Fruit fly (Drosophila melanogaster) whole organism, embryonic: ENCODE results near the gene CG45544.
A peak's percentile ranks its signal among the peaks of the same experiment; 100 is the strongest.

Experiments used
- Atf6 ChIP-seq: fragments of 200-800 bp; sonication (Bioruptor generic); IDR thresholded peaks from 2 replicates; pipeline ENCODE4 v1.3.6; 2022; ENCODE audit warnings: missing biosample characterization, missing genetic modification characterization
- Awh ChIP-seq: fragments of 200-800 bp; sonication (Bioruptor generic); IDR thresholded peaks from 2 replicates; pipeline ENCODE4, ENCODE4 v1.3.6; 2022; ENCODE audit warnings: missing biosample characterization, missing genetic modification characterization
- B-H1 ChIP-seq: fragments of 200-800 bp; sonication (Bioruptor generic); IDR thresholded peaks from 3 replicates; pipeline ENCODE4 v1.3.6; 2022; ENCODE audit warnings: missing biosample characterization, missing genetic modification characterization
- CG10431 ChIP-seq: fragments of 200-800 bp; sonication (Bioruptor generic); optimal IDR thresholded peaks from 3 replicates; lab custom pipeline; 2018; ENCODE audit warnings: missing biosample characterization, mild to moderate bottlenecking, missing genetic modification characterization
- CG11696 ChIP-seq: fragments of 200-800 bp; sonication (Bioruptor generic); IDR thresholded peaks from 2 replicates; pipeline ENCODE4 v1.3.6; 2022; ENCODE audit warnings: missing biosample characterization, missing genetic modification characterization
- CG12391 ChIP-seq: fragments of 200-800 bp; sonication (Bioruptor generic); optimal IDR thresholded peaks from 3 replicates; lab custom pipeline; 2018; ENCODE audit warnings: missing biosample characterization, mild to moderate bottlenecking, missing genetic modification characterization, moderate library complexity
- CG13624 ChIP-seq: fragments of 200-800 bp; sonication (Bioruptor generic); optimal IDR thresholded peaks from 2 replicates; lab custom pipeline; 2016; ENCODE audit warnings: missing biosample characterization, missing genetic modification characterization
- CG17328 ChIP-seq: fragments of 200-800 bp; sonication (Bioruptor generic); IDR thresholded peaks from 2 replicates; pipeline ENCODE4 v1.3.6; 2022; ENCODE audit warnings: missing biosample characterization, missing genetic modification characterization
- CG17829 ChIP-seq: fragments of 200-800 bp; optimal IDR thresholded peaks from 2 replicates; lab custom pipeline; 2019; ENCODE audit warnings: missing biosample characterization, mild to moderate bottlenecking, missing genetic modification characterization, moderate library complexity
- CG2120 ChIP-seq: fragments of 200-800 bp; sonication (Bioruptor generic); optimal IDR thresholded peaks from 3 replicates; lab custom pipeline; 2016; ENCODE audit warnings: missing biosample characterization, missing genetic modification characterization
- CG2678 ChIP-seq: fragments of 200-800 bp; sonication (Bioruptor generic); optimal IDR thresholded peaks from 3 replicates; lab custom pipeline; 2019; ENCODE audit warnings: missing biosample characterization, mild to moderate bottlenecking, missing genetic modification characterization, moderate library complexity
- CG2889 ChIP-seq: fragments of 200-800 bp; sonication (Bioruptor generic); IDR thresholded peaks from 3 replicates; pipeline ENCODE4 v1.3.6; 2022; ENCODE audit warnings: missing biosample characterization, missing genetic modification characterization
- CG33213 ChIP-seq: fragments of 200-800 bp; sonication (Bioruptor generic); optimal IDR thresholded peaks from 3 replicates; lab custom pipeline; 2016; ENCODE audit warnings: missing biosample characterization, missing genetic modification characterization
- CG33557 ChIP-seq: fragments of 200-800 bp; sonication (Bioruptor generic); optimal IDR thresholded peaks from 2 replicates; lab custom pipeline; 2019; ENCODE audit warnings: missing biosample characterization, mild to moderate bottlenecking, missing genetic modification characterization, moderate library complexity
- CG3847 ChIP-seq: fragments of 200-800 bp; sonication (Bioruptor generic); IDR thresholded peaks from 2 replicates; pipeline ENCODE4 v1.3.6; 2022; ENCODE audit warnings: missing biosample characterization, missing genetic modification characterization
- CG4282 ChIP-seq: fragments of 200-800 bp; sonication (Bioruptor generic); optimal IDR thresholded peaks from 2 replicates; lab custom pipeline; 2016; ENCODE audit warnings: missing biosample characterization, missing genetic modification characterization
- CG5245 ChIP-seq: fragments of 200-800 bp; sonication (Bioruptor generic); optimal IDR thresholded peaks from 3 replicates; lab custom pipeline; 2016; ENCODE audit warnings: missing biosample characterization, missing genetic modification characterization
- CG6765 ChIP-seq: fragments of 200-800 bp; sonication (Bioruptor generic); optimal IDR thresholded peaks from 3 replicates; lab custom pipeline; 2017; ENCODE audit warnings: missing biosample characterization, mild to moderate bottlenecking, missing genetic modification characterization
- CG7786 ChIP-seq: fragments of 200-800 bp; sonication (Bioruptor generic); optimal IDR thresholded peaks from 2 replicates; lab custom pipeline; 2016; ENCODE audit warnings: missing biosample characterization, missing genetic modification characterization
- CG8290 ChIP-seq, 3 experiments: fragments of 200-800 bp; sonication (Bioruptor generic); optimal IDR thresholded peaks; 2 replicates each; lab custom pipeline; 2016 to 2019; ENCODE audit warnings: missing biosample characterization in 3 of 3, missing genetic modification characterization in 3 of 3, mild to moderate bottlenecking in 2 of 3, moderate library complexity in 1 of 3
- CG9817 ChIP-seq: fragments of 200-800 bp; sonication (Bioruptor generic); optimal IDR thresholded peaks from 2 replicates; lab custom pipeline; 2018; ENCODE audit warnings: missing biosample characterization, mild to moderate bottlenecking, missing genetic modification characterization, moderate library complexity
- CG9932 ChIP-seq: fragments of 200-800 bp; sonication (Bioruptor generic); IDR thresholded peaks from 2 replicates; pipeline ENCODE4 v1.3.6; 2022; ENCODE audit warnings: missing biosample characterization, missing genetic modification characterization
- Dref ChIP-seq: fragments of 200-800 bp; sonication (Bioruptor generic); IDR thresholded peaks from 2 replicates; pipeline ENCODE4 v1.3.6; 2022; ENCODE audit warnings: missing biosample characterization, missing genetic modification characterization
- Drgx ChIP-seq: fragments of 200-800 bp; sonication (Bioruptor generic); IDR thresholded peaks from 2 replicates; pipeline ENCODE4 v1.3.6; 2022; ENCODE audit warnings: missing biosample characterization, missing genetic modification characterization
- Eip74EF ChIP-seq, 2 experiments: fragments of 200-800 bp in 1 of 2; fragments of >200 bp in 1 of 2; sonication (Bioruptor generic) in 1 of 2; optimal IDR thresholded peaks; 2 replicates each; lab custom pipeline; 2017 to 2019; ENCODE audit warnings: missing biosample characterization in 2 of 2, missing genetic modification characterization in 2 of 2, mild to moderate bottlenecking in 1 of 2, moderate library complexity in 1 of 2
- Ets65A ChIP-seq: fragments of 200-800 bp; sonication (Bioruptor generic); peaks from one replicate; lab custom pipeline; 2016; ENCODE audit warnings: missing biosample characterization, missing genetic modification characterization
- Fer3 ChIP-seq: fragments of 200-800 bp; sonication (Bioruptor generic); optimal IDR thresholded peaks from 2 replicates; lab custom pipeline; 2018; ENCODE audit warnings: missing biosample characterization, mild to moderate bottlenecking, missing genetic modification characterization, moderate library complexity
- HmgZ ChIP-seq: fragments of 200-800 bp; sonication (Bioruptor generic); optimal IDR thresholded peaks from 2 replicates; lab custom pipeline; 2018; ENCODE audit warnings: missing biosample characterization, mild to moderate bottlenecking, missing genetic modification characterization
- Jarid2 ChIP-seq: fragments of 200-800 bp; sonication (Bioruptor generic); optimal IDR thresholded peaks from 3 replicates; lab custom pipeline; 2017; ENCODE audit warnings: mild to moderate bottlenecking, missing biosample characterization, missing genetic modification reagents, missing genetic modification characterization
- MTF-1 ChIP-seq: fragments of 200-800 bp; sonication (Bioruptor generic); optimal IDR thresholded peaks from 2 replicates; lab custom pipeline; 2018; ENCODE audit warnings: missing biosample characterization, mild to moderate bottlenecking, missing genetic modification characterization, borderline replicate concordance
- NC2β ChIP-seq: fragments of 200-800 bp; sonication (Bioruptor generic); optimal IDR thresholded peaks from 2 replicates; lab custom pipeline; 2016; ENCODE audit warnings: missing biosample characterization, missing genetic modification characterization
- Taf1 ChIP-seq: fragments of 200-800 bp; sonication (Bioruptor generic); IDR thresholded peaks from 2 replicates; pipeline ENCODE4 v1.3.6; 2022; ENCODE audit warnings: missing biosample characterization, missing genetic modification characterization
- Xbp1 ChIP-seq: fragments of 200-800 bp; sonication (Bioruptor generic); optimal IDR thresholded peaks from 3 replicates; lab custom pipeline; 2016; ENCODE audit warnings: missing biosample characterization, mild to moderate bottlenecking, missing genetic modification characterization
- abd-A ChIP-seq: fragments of 200-800 bp; sonication (Bioruptor generic); optimal IDR thresholded peaks from 3 replicates; lab custom pipeline; 2019; ENCODE audit warnings: missing biosample characterization, mild to moderate bottlenecking, missing genetic modification characterization, moderate library complexity
- az2 ChIP-seq: fragments of 200-800 bp; sonication (Bioruptor generic); optimal IDR thresholded peaks from 3 replicates; lab custom pipeline; 2016; ENCODE audit warnings: missing biosample characterization, missing genetic modification characterization
- chn ChIP-seq: fragments of 200-800 bp; sonication (Bioruptor generic); optimal IDR thresholded peaks from 2 replicates; lab custom pipeline; 2016; ENCODE audit warnings: missing biosample characterization, missing genetic modification characterization
- fru ChIP-seq: fragments of >200 bp; optimal IDR thresholded peaks from 2 replicates; lab custom pipeline; 2017
- ftz-f1 ChIP-seq: fragments of 200-800 bp; sonication (Bioruptor generic); optimal IDR thresholded peaks from 2 replicates; lab custom pipeline; 2016; ENCODE audit warnings: missing biosample characterization, missing genetic modification characterization
- gsb-n ChIP-seq: fragments of 200-800 bp; sonication (Bioruptor generic); optimal IDR thresholded peaks from 3 replicates; lab custom pipeline; 2018; ENCODE audit warnings: missing biosample characterization, mild to moderate bottlenecking, missing genetic modification characterization
- hb ChIP-seq: fragments of 200-800 bp; sonication (Bioruptor generic); IDR thresholded peaks from 3 replicates; pipeline ENCODE4 v1.3.6; 2022; ENCODE audit warnings: missing biosample characterization, missing genetic modification characterization; ENCODE audit not compliant: partially characterized antibody
- jigr1 ChIP-seq: fragments of 200-800 bp; sonication (Bioruptor generic); IDR thresholded peaks from 3 replicates; pipeline ENCODE4 v1.3.6; 2022; ENCODE audit warnings: missing biosample characterization, missing genetic modification characterization
- mam ChIP-seq: fragments of 200-800 bp; sonication (Bioruptor generic); optimal IDR thresholded peaks from 3 replicates; lab custom pipeline; 2016; ENCODE audit warnings: missing biosample characterization, missing genetic modification characterization
- otp ChIP-seq: fragments of 200-800 bp; sonication (Bioruptor generic); IDR thresholded peaks from 3 replicates; pipeline ENCODE4, ENCODE4 v1.3.6; 2022; ENCODE audit warnings: missing biosample characterization, missing genetic modification characterization
- peb ChIP-seq: fragments of 200-800 bp; sonication (Bioruptor generic); IDR thresholded peaks from 2 replicates; pipeline ENCODE4 v1.3.6; 2022; ENCODE audit warnings: missing biosample characterization, missing genetic modification characterization
- pfk ChIP-seq: fragments of 200-800 bp; sonication (Bioruptor generic); optimal IDR thresholded peaks from 2 replicates; lab custom pipeline; 2018; ENCODE audit warnings: missing biosample characterization, mild to moderate bottlenecking, missing genetic modification characterization, moderate library complexity
- pita ChIP-seq: fragments of 200-800 bp; sonication (Bioruptor generic); optimal IDR thresholded peaks from 2 replicates; lab custom pipeline; 2017; ENCODE audit warnings: missing biosample characterization, mild to moderate bottlenecking, missing genetic modification characterization
- pnt ChIP-seq: fragments of 200-800 bp; sonication (Bioruptor generic); optimal IDR thresholded peaks from 3 replicates; lab custom pipeline; 2016; ENCODE audit warnings: missing biosample characterization, missing genetic modification characterization
- shn ChIP-seq: fragments of 200-800 bp; sonication (Bioruptor generic); optimal IDR thresholded peaks from 3 replicates; lab custom pipeline; 2016; ENCODE audit warnings: missing biosample characterization, missing genetic modification characterization
- sna ChIP-seq: fragments of 200-800 bp; sonication (Bioruptor generic); IDR thresholded peaks from 2 replicates; pipeline ENCODE4 v1.3.6; 2022; ENCODE audit warnings: missing biosample characterization, missing genetic modification characterization; ENCODE audit not compliant: partially characterized antibody
- unc-4 ChIP-seq: fragments of 200-800 bp; sonication (Bioruptor generic); IDR thresholded peaks from 2 replicates; pipeline ENCODE4 v1.3.6; 2022; ENCODE audit warnings: missing biosample characterization, missing genetic modification characterization; ENCODE audit not compliant: partially characterized antibody
- vfl ChIP-seq: fragments of 200-800 bp; sonication (Bioruptor generic); optimal IDR thresholded peaks from 2 replicates; lab custom pipeline; 2016; ENCODE audit warnings: missing biosample characterization, missing genetic modification characterization

CG45544 gene

dm6 chr3R:29274590-29274989 is 18.3 kb downstream of the CG45544 start (continued):
- TF ChIP-seq shn (GFP tag; lab: Kevin White, UChicago): peak; percentile 20
- TF ChIP-seq vfl (GFP tag; lab: Kevin White, UChicago): no peak
- peak; percentile 68; the same call in 1 of the 3 replicates for TF ChIP-seq otp (GFP tag; lab: Robert Waterston, UW)
- no peak for TF ChIP-seq CG6765 (GFP tag; lab: Kevin White, UChicago)
- TF ChIP-seq CG3847 (GFP tag; lab: Robert Waterston, UW): no peak
- TF ChIP-seq Eip74EF (GFP tag; optimal IDR thresholded peaks at IDR 0.05; lab: Kevin White, UChicago): no peak
- TF ChIP-seq CG4282 (GFP tag; lab: Kevin White, UChicago): no peak
- TF ChIP-seq Jarid2 (GFP tag; lab: Kevin White, UChicago): peak; percentile 26
- peak; percentile 71 for TF ChIP-seq az2 (GFP tag; lab: Kevin White, UChicago)
- TF ChIP-seq ftz-f1: no peak
- peak; percentile 66 for TF ChIP-seq Xbp1 (GFP tag; lab: Kevin White, UChicago)
- 0 out of 3 replicates have a peak, but pooled peaks have one; percentile 31 for TF ChIP-seq B-H1 (GFP tag; lab: Robert Waterston, UW)
- 0 out of 2 replicates have a peak, but pooled peaks have one; percentile 20 for TF ChIP-seq CG9932
- no peak for TF ChIP-seq CG2889 (GFP tag; lab: Robert Waterston, UW)
- TF ChIP-seq Fer3 (tag; lab: Kevin White, UChicago): peak; percentile 53
- no peak for TF ChIP-seq Drgx (GFP tag; lab: Robert Waterston, UW)
- peak; percentile 11 for TF ChIP-seq CG33213 (GFP tag; lab: Kevin White, UChicago)
- no peak for TF ChIP-seq CG11696 (GFP tag; lab: Robert Waterston, UW)
- TF ChIP-seq Ets65A (GFP tag; lab: Kevin White, UChicago): no peak
- TF ChIP-seq CG9817: peak; percentile 30
- TF ChIP-seq hb (GFP tag; lab: Robert Waterston, UW): no peak
- TF ChIP-seq mam: peak; percentile 39
- TF ChIP-seq CG8290 (GFP tag; optimal IDR thresholded peaks at IDR 0.05; lab: Kevin White, UChicago): peak; percentile 0
- no peak for TF ChIP-seq CG8290 (tag; optimal IDR thresholded peaks at IDR 0.05; lab: Kevin White, UChicago)
- TF ChIP-seq unc-4 (GFP tag; lab: Robert Waterston, UW): no peak
- TF ChIP-seq abd-A (tag; lab: Kevin White, UChicago): no peak
- TF ChIP-seq fru (lab: Kevin White, UChicago): no peak
- peak; percentile 54 for TF ChIP-seq CG5245 (GFP tag; lab: Kevin White, UChicago)
- TF ChIP-seq sna: no peak
- no peak for TF ChIP-seq CG2120 (GFP tag; lab: Kevin White, UChicago)
- peak; percentile 77 for TF ChIP-seq CG17328 (GFP tag; lab: Robert Waterston, UW)
- TF ChIP-seq MTF-1: peak; percentile 7
- no peak for TF ChIP-seq Awh
- peak; percentile 49 for TF ChIP-seq CG10431 (GFP tag; lab: Kevin White, UChicago)
- peak; percentile 22; the same call in 1 of the 2 replicates for TF ChIP-seq Atf6 (GFP tag; lab: Robert Waterston, UW)
- TF ChIP-seq pita (GFP tag; lab: Kevin White, UChicago): no peak
- TF ChIP-seq CG12391 (tag; lab: Kevin White, UChicago): peak; percentile 84
- no peak for TF ChIP-seq pfk (GFP tag; lab: Kevin White, UChicago)
- peak; percentile 68 for TF ChIP-seq chn
- peak; percentile 33 for TF ChIP-seq CG13624
- TF ChIP-seq CG33557 (GFP tag; lab: Kevin White, UChicago): peak; percentile 82
- TF ChIP-seq pnt (GFP tag; lab: Kevin White, UChicago): no peak
- peak; percentile 59 for TF ChIP-seq CG7786 (GFP tag; lab: Kevin White, UChicago)
- peak; percentile 78 for TF ChIP-seq CG2678
- TF ChIP-seq NC2β (GFP tag; lab: Kevin White, UChicago): peak; percentile 43
- peak; percentile 39; the same call in 1 of the 2 replicates for TF ChIP-seq peb (GFP tag; lab: Robert Waterston, UW)
- peak; percentile 17 for TF ChIP-seq HmgZ (tag; lab: Kevin White, UChicago)
- no peak for TF ChIP-seq jigr1 (GFP tag; lab: Robert Waterston, UW)
- TF ChIP-seq Taf1 (GFP tag; lab: Robert Waterston, UW): no peak
- TF ChIP-seq CG17829 (tag; lab: Kevin White, UChicago): peak; percentile 88
- peak; percentile 53 for TF ChIP-seq gsb-n (tag; lab: Kevin White, UChicago)
- no peak for TF ChIP-seq Dref (GFP tag; lab: Robert Waterston, UW)
